Fruit fly (Drosophila melanogaster) whole organism, embryonic: Measurements from ENCODE around the gene CG32801.

ENCODE experiments used
- Antp ChIP-seq: fragments of 200-800 bp; sonication (Bioruptor generic); optimal IDR thresholded peaks from 3 replicates; lab custom pipeline; 2016; ENCODE audit warnings: missing biosample characterization, missing genetic modification characterization
- Awh ChIP-seq: fragments of 200-800 bp; sonication (Bioruptor generic); IDR thresholded peaks from 2 replicates; pipeline ENCODE4, ENCODE4 v1.3.6; 2022; ENCODE audit warnings: missing biosample characterization, missing genetic modification characterization
- C15 ChIP-seq: fragments of 200-800 bp; sonication (Bioruptor generic); IDR thresholded peaks from 3 replicates; pipeline ENCODE4 v1.3.6; 2022; ENCODE audit warnings: missing biosample characterization, missing genetic modification characterization
- CG10565 ChIP-seq: fragments of 200-800 bp; sonication (Bioruptor generic); optimal IDR thresholded peaks from 3 replicates; lab custom pipeline; 2016; ENCODE audit warnings: missing biosample characterization, mild to moderate bottlenecking, missing genetic modification characterization
- CG12071 ChIP-seq: fragments of 200-800 bp; sonication (Bioruptor generic); optimal IDR thresholded peaks from 3 replicates; lab custom pipeline; 2018; ENCODE audit warnings: missing biosample characterization, mild to moderate bottlenecking, missing genetic modification characterization
- CG12391 ChIP-seq: fragments of 200-800 bp; sonication (Bioruptor generic); optimal IDR thresholded peaks from 3 replicates; lab custom pipeline; 2018; ENCODE audit warnings: missing biosample characterization, mild to moderate bottlenecking, missing genetic modification characterization, moderate library complexity
- CG12659 ChIP-seq: fragments of 200-800 bp; sonication (Bioruptor generic); optimal IDR thresholded peaks from 3 replicates; lab custom pipeline; 2017; ENCODE audit warnings: mild to moderate bottlenecking, missing biosample characterization, missing genetic modification reagents, missing genetic modification characterization
- CG15601 ChIP-seq: fragments of 200-800 bp; sonication (Bioruptor generic); optimal IDR thresholded peaks from 3 replicates; lab custom pipeline; 2019; ENCODE audit warnings: missing biosample characterization, mild to moderate bottlenecking, missing genetic modification characterization, moderate library complexity
- CG15696 ChIP-seq: fragments of 200-800 bp; sonication (Bioruptor generic); optimal IDR thresholded peaks from 2 replicates; lab custom pipeline; 2019; ENCODE audit warnings: missing biosample characterization, mild to moderate bottlenecking, missing genetic modification characterization, moderate library complexity
- CG1647 ChIP-seq: fragments of 200-800 bp; sonication (Bioruptor generic); optimal IDR thresholded peaks from 3 replicates; lab custom pipeline; 2016; ENCODE audit warnings: missing biosample characterization, missing genetic modification characterization
- CG17361 ChIP-seq: fragments of 200-800 bp; sonication (Bioruptor generic); IDR thresholded peaks from 3 replicates; pipeline ENCODE4 v1.3.6; 2022; ENCODE audit warnings: missing biosample characterization, missing genetic modification characterization
- CG1792 ChIP-seq: fragments of 200-800 bp; sonication (Bioruptor generic); optimal IDR thresholded peaks from 2 replicates; lab custom pipeline; 2016; ENCODE audit warnings: missing biosample characterization, missing genetic modification characterization
- CG2875 ChIP-seq: fragments of 200-800 bp; sonication (Bioruptor generic); optimal IDR thresholded peaks from 2 replicates; lab custom pipeline; 2017; ENCODE audit warnings: missing biosample characterization, mild to moderate bottlenecking, missing genetic modification characterization, missing genetic modification reagents
- CG31224 ChIP-seq: fragments of 200-800 bp; sonication (Bioruptor generic); IDR thresholded peaks from 2 replicates; pipeline ENCODE4 v1.3.6; 2022; ENCODE audit warnings: missing biosample characterization, missing genetic modification characterization
- CG31365 ChIP-seq: fragments of 200-800 bp; sonication (Bioruptor generic); optimal IDR thresholded peaks from 2 replicates; lab custom pipeline; 2018; ENCODE audit warnings: missing biosample characterization, mild to moderate bottlenecking, missing genetic modification characterization
- CG3163 ChIP-seq: fragments of 200-800 bp; sonication (Bioruptor generic); optimal IDR thresholded peaks from 3 replicates; lab custom pipeline; 2016; ENCODE audit warnings: missing biosample characterization, missing genetic modification characterization
- CG3847 ChIP-seq: fragments of 200-800 bp; sonication (Bioruptor generic); IDR thresholded peaks from 2 replicates; pipeline ENCODE4 v1.3.6; 2022; ENCODE audit warnings: missing biosample characterization, missing genetic modification characterization
- CG4820 ChIP-seq: fragments of 200-800 bp; sonication (Bioruptor generic); optimal IDR thresholded peaks from 3 replicates; lab custom pipeline; 2016; ENCODE audit warnings: missing biosample characterization, missing genetic modification characterization
- CG5245 ChIP-seq: fragments of 200-800 bp; sonication (Bioruptor generic); optimal IDR thresholded peaks from 3 replicates; lab custom pipeline; 2016; ENCODE audit warnings: missing biosample characterization, missing genetic modification characterization
- CG7963 ChIP-seq: fragments of 200-800 bp; sonication (Bioruptor generic); IDR thresholded peaks from 3 replicates; pipeline ENCODE4 v1.3.6; 2022; ENCODE audit warnings: missing biosample characterization, missing genetic modification characterization; ENCODE audit not compliant: partially characterized antibody
- D ChIP-seq, 2 experiments: fragments of 200-800 bp in 1 of 2; fragments of >200 bp in 1 of 2; sonication (Bioruptor generic) in 1 of 2; optimal IDR thresholded peaks; 2 replicates in 1 of 2; 3 replicates in 1 of 2; lab custom pipeline; 2017; ENCODE audit warnings: mild to moderate bottlenecking in 1 of 2, missing biosample characterization in 1 of 2, missing genetic modification characterization in 1 of 2, missing genetic modification reagents in 1 of 2
- D19A ChIP-seq: fragments of 200-800 bp; optimal IDR thresholded peaks from 3 replicates; lab custom pipeline; 2019; ENCODE audit warnings: missing biosample characterization, mild to moderate bottlenecking, missing genetic modification characterization, moderate library complexity
- Lim3 ChIP-seq: fragments of 200-800 bp; sonication (Bioruptor generic); IDR thresholded peaks from 2 replicates; pipeline ENCODE4 v1.3.6; 2022; ENCODE audit warnings: missing biosample characterization, missing genetic modification characterization
- Max ChIP-seq: fragments of 200-800 bp; sonication (Bioruptor generic); optimal IDR thresholded peaks from 2 replicates; lab custom pipeline; 2016; ENCODE audit warnings: missing biosample characterization, mild to moderate bottlenecking, missing genetic modification characterization
- Med ChIP-seq: fragments of 200-800 bp; sonication (Bioruptor generic); peaks from one replicate; lab custom pipeline; 2016; ENCODE audit warnings: missing biosample characterization, missing genetic modification characterization, mild to moderate bottlenecking, inconsistent platforms, moderate library complexity
- NFAT ChIP-seq: fragments of 200-800 bp; sonication (Bioruptor generic); IDR thresholded peaks from 2 replicates; pipeline ENCODE4 v1.3.6; 2022; ENCODE audit warnings: missing biosample characterization, missing genetic modification characterization
- NK7.1 ChIP-seq: fragments of 200-800 bp; sonication (Bioruptor generic); optimal IDR thresholded peaks from 3 replicates; lab custom pipeline; 2016; ENCODE audit warnings: missing biosample characterization, missing genetic modification characterization
- Rx ChIP-seq: fragments of 200-800 bp; sonication (Bioruptor generic); IDR thresholded peaks from 2 replicates; pipeline ENCODE4 v1.3.6; 2022; ENCODE audit warnings: missing biosample characterization, missing genetic modification characterization
- Six4 ChIP-seq: fragments of 200-800 bp; sonication (Bioruptor generic); optimal IDR thresholded peaks from 2 replicates; lab custom pipeline; 2016; ENCODE audit warnings: missing biosample characterization, missing genetic modification characterization
- Sox100B ChIP-seq: fragments of 200-800 bp; sonication (Bioruptor generic); optimal IDR thresholded peaks from 3 replicates; lab custom pipeline; 2018; ENCODE audit warnings: missing biosample characterization, mild to moderate bottlenecking, missing genetic modification characterization
- Sry-δ ChIP-seq: fragments of 200-800 bp; sonication (Bioruptor generic); optimal IDR thresholded peaks from 2 replicates; lab custom pipeline; 2016; ENCODE audit warnings: missing biosample characterization, missing genetic modification characterization
- TFAM ChIP-seq: fragments of 200-800 bp; sonication (Bioruptor generic); optimal IDR thresholded peaks from 2 replicates; lab custom pipeline; 2017; ENCODE audit warnings: missing biosample characterization, missing genetic modification characterization, inconsistent platforms
- az2 ChIP-seq: fragments of 200-800 bp; sonication (Bioruptor generic); optimal IDR thresholded peaks from 3 replicates; lab custom pipeline; 2016; ENCODE audit warnings: missing biosample characterization, missing genetic modification characterization
- cas ChIP-seq: fragments of 200-800 bp; sonication (Bioruptor generic); IDR thresholded peaks from 2 replicates; pipeline ENCODE4 v1.3.6; 2022; ENCODE audit warnings: missing biosample characterization, missing genetic modification characterization
- crol ChIP-seq: fragments of 200-800 bp; sonication (Bioruptor generic); IDR thresholded peaks from 2 replicates; pipeline ENCODE4 v1.3.6; 2022; ENCODE audit warnings: missing biosample characterization, missing genetic modification characterization
- dati ChIP-seq: fragments of 200-800 bp; sonication (Bioruptor generic); IDR thresholded peaks from 2 replicates; pipeline ENCODE4 v1.3.6; 2022; ENCODE audit warnings: missing biosample characterization, missing genetic modification characterization
- ftz-f1 ChIP-seq: fragments of 200-800 bp; sonication (Bioruptor generic); optimal IDR thresholded peaks from 2 replicates; lab custom pipeline; 2016; ENCODE audit warnings: missing biosample characterization, missing genetic modification characterization
- gt ChIP-seq: fragments of 200-800 bp; sonication (Bioruptor generic); IDR thresholded peaks from 2 replicates; pipeline ENCODE4 v1.3.6; 2022; ENCODE audit warnings: missing biosample characterization, missing genetic modification characterization
- her ChIP-seq: fragments of 200-800 bp; sonication (Bioruptor generic); optimal IDR thresholded peaks from 2 replicates; lab custom pipeline; 2016; ENCODE audit warnings: missing biosample characterization, missing genetic modification characterization
- hkb ChIP-seq, 2 experiments: fragments of 200-800 bp in 1 of 2; fragments of >200 bp in 1 of 2; sonication (Bioruptor generic) in 1 of 2; IDR thresholded peaks in 1 of 2; optimal IDR thresholded peaks in 1 of 2; 2 replicates each; pipeline versions ENCODE4 v1.3.6 to Lab custom; 2017 to 2022; ENCODE audit warnings: missing biosample characterization in 1 of 2, missing genetic modification characterization in 1 of 2
- insv ChIP-seq, 2 experiments: fragments of 200-800 bp; sonication (Bioruptor generic); optimal IDR thresholded peaks; 3 replicates each; lab custom pipeline; 2016 to 2018; ENCODE audit warnings: missing biosample characterization in 2 of 2, missing genetic modification characterization in 2 of 2
- jing ChIP-seq: fragments of 200-800 bp; sonication (Bioruptor generic); optimal IDR thresholded peaks from 2 replicates; lab custom pipeline; 2018; ENCODE audit warnings: missing biosample characterization, mild to moderate bottlenecking, missing genetic modification characterization
- lmd ChIP-seq: fragments of 200-800 bp; sonication (Bioruptor generic); IDR thresholded peaks from 2 replicates; pipeline ENCODE4 v1.3.6; 2022; ENCODE audit warnings: missing biosample characterization, missing genetic modification characterization
- mam ChIP-seq: fragments of 200-800 bp; sonication (Bioruptor generic); optimal IDR thresholded peaks from 3 replicates; lab custom pipeline; 2016; ENCODE audit warnings: missing biosample characterization, missing genetic modification characterization
- pb ChIP-seq: fragments of 200-800 bp; sonication (Bioruptor generic); optimal IDR thresholded peaks from 3 replicates; lab custom pipeline; 2016; ENCODE audit warnings: missing biosample characterization, missing genetic modification characterization
- psq ChIP-seq: fragments of 200-800 bp; sonication (Bioruptor generic); optimal IDR thresholded peaks from 2 replicates; lab custom pipeline; 2017; ENCODE audit warnings: missing biosample characterization, missing genetic modification characterization
- rib ChIP-seq: fragments of 200-800 bp; sonication (Bioruptor generic); IDR thresholded peaks from 2 replicates; pipeline ENCODE4 v1.3.6; 2022; ENCODE audit warnings: missing biosample characterization, missing genetic modification characterization
- tll ChIP-seq, 2 experiments: fragments of 200-800 bp in 1 of 2; fragments of >200 bp in 1 of 2; sonication (Bioruptor generic) in 1 of 2; optimal IDR thresholded peaks; 2 replicates each; lab custom pipeline; 2017 to 2019; ENCODE audit warnings: missing biosample characterization in 2 of 2, missing genetic modification characterization in 2 of 2, mild to moderate bottlenecking in 1 of 2, moderate library complexity in 1 of 2
- twi ChIP-seq: fragments of 200-800 bp; optimal IDR thresholded peaks from 2 replicates; lab custom pipeline; 2019; ENCODE audit warnings: missing biosample characterization, mild to moderate bottlenecking, missing genetic modification characterization, moderate library complexity
- vnd ChIP-seq: fragments of 200-800 bp; sonication (Bioruptor generic); IDR thresholded peaks from 3 replicates; pipeline ENCODE4 v1.3.6; 2022; ENCODE audit warnings: missing biosample characterization, missing genetic modification characterization; ENCODE audit not compliant: partially characterized antibody

Gene CG32801

dm6 chrX:1907727-1908264 is 4.8 kb upstream of the CG32801 start, which contains the start of gene mip130 (continued):
- peak; percentile 85 for TF ChIP-seq Med (GFP tag; lab: Kevin White, UChicago)
- TF ChIP-seq CG7963 (GFP tag; lab: Robert Waterston, UW), result 0 out of 3 replicates have a peak, but pooled peaks have one; percentile 12
- peak; percentile 50 for TF ChIP-seq mam (GFP tag; lab: Kevin White, UChicago)
- peak; percentile 56 for TF ChIP-seq hkb (optimal IDR thresholded peaks at IDR 0.05; lab: Kevin White, UChicago)
- TF ChIP-seq hkb (GFP tag; IDR thresholded peaks at IDR 0.05; lab: Robert Waterston, UW), result peak; percentile 63; the same call in 1 of the 2 replicates
- TF ChIP-seq psq, result no peak
- peak; percentile 69 for TF ChIP-seq CG12659
- TF ChIP-seq CG15696 (tag; lab: Kevin White, UChicago), result peak; percentile 40
- peak; percentile 89 for TF ChIP-seq Sry-δ (GFP tag; lab: Kevin White, UChicago)
- TF ChIP-seq jing (GFP tag; lab: Kevin White, UChicago), result no peak
- peak; percentile 6 for TF ChIP-seq CG12071 (GFP tag; lab: Kevin White, UChicago)
- TF ChIP-seq insv (GFP tag; optimal IDR thresholded peaks at IDR 0.05; lab: Kevin White, UChicago), result peak in 1 of 2 experiments; percentile 14
- TF ChIP-seq dati (GFP tag; lab: Robert Waterston, UW), result no peak
- no peak for TF ChIP-seq CG31365
- peak; percentile 91 for TF ChIP-seq D19A (tag; lab: Kevin White, UChicago)
- no peak for TF ChIP-seq ftz-f1 (GFP tag; lab: Kevin White, UChicago)
- TF ChIP-seq Six4 (GFP tag; lab: Kevin White, UChicago), result no peak
- peak; percentile 65 for TF ChIP-seq CG12391 (tag; lab: Kevin White, UChicago)
- no peak for TF ChIP-seq cas (GFP tag; lab: Robert Waterston, UW)
- no peak for TF ChIP-seq tll (GFP tag; optimal IDR thresholded peaks at IDR 0.05; lab: Kevin White, UChicago)
- no peak for TF ChIP-seq her
- no peak for TF ChIP-seq C15 (GFP tag; lab: Robert Waterston, UW)
- peak; percentile 36; the same call in 1 of the 2 replicates for TF ChIP-seq rib (GFP tag; lab: Robert Waterston, UW)
- TF ChIP-seq CG2875 (GFP tag; lab: Kevin White, UChicago), result no peak
- TF ChIP-seq CG5245, result no peak
- TF ChIP-seq Sox100B, result no peak
- TF ChIP-seq CG3847 (GFP tag; lab: Robert Waterston, UW), result peak; percentile 31; the same call in 1 of the 2 replicates
- TF ChIP-seq Awh (GFP tag; lab: Robert Waterston, UW), result no peak
- no peak for TF ChIP-seq CG3163 (GFP tag; lab: Kevin White, UChicago)
- TF ChIP-seq NK7.1 (GFP tag; lab: Kevin White, UChicago), result no peak
- TF ChIP-seq az2, result no peak
- TF ChIP-seq pb (GFP tag; lab: Kevin White, UChicago), result peak; percentile 17
- TF ChIP-seq CG4820 (GFP tag; lab: Kevin White, UChicago), result peak; percentile 17
- peak; percentile 45; the same call in 1 of the 2 replicates for TF ChIP-seq lmd (GFP tag; lab: Robert Waterston, UW)
- TF ChIP-seq vnd (GFP tag; lab: Robert Waterston, UW), result peak; percentile 67; the same call in 2 of the 3 replicates
- peak; percentile 4 for TF ChIP-seq twi (tag; lab: Kevin White, UChicago)
- TF ChIP-seq TFAM (GFP tag; lab: Kevin White, UChicago), result no peak
- no peak for TF ChIP-seq Rx (GFP tag; lab: Robert Waterston, UW)
- no peak for TF ChIP-seq CG15601 (tag; lab: Kevin White, UChicago)
- TF ChIP-seq crol (GFP tag; lab: Robert Waterston, UW), result no peak
- no peak for TF ChIP-seq CG31224 (GFP tag; lab: Robert Waterston, UW)
- TF ChIP-seq CG10565 (GFP tag; lab: Kevin White, UChicago), result no peak
- peak; percentile 32; the same call in 1 of the 2 replicates for TF ChIP-seq NFAT (GFP tag; lab: Robert Waterston, UW)
- peak; percentile 5 for TF ChIP-seq CG1647
- TF ChIP-seq gt, result no peak
- peak; percentile 46 for TF ChIP-seq Max (GFP tag; lab: Kevin White, UChicago)
- TF ChIP-seq Antp (GFP tag; lab: Kevin White, UChicago), result peak; percentile 47
- TF ChIP-seq Lim3 (GFP tag; lab: Robert Waterston, UW), result no peak
- TF ChIP-seq CG17361, result no peak; the same call in 1 of the 3 replicates
- no peak for TF ChIP-seq D (optimal IDR thresholded peaks at IDR 0.05; lab: Kevin White, UChicago)
- no peak for TF ChIP-seq D (GFP tag; optimal IDR thresholded peaks at IDR 0.05; lab: Kevin White, UChicago)
- no peak for TF ChIP-seq CG1792 (GFP tag; lab: Kevin White, UChicago)
